Worm (Caenorhabditis elegans) whole organism, L3 larva: Measurements from ENCODE around the gene srxa-16.

Experiments used
- ama-1 ChIP-seq: fragments of 150-350 bp; optimal IDR thresholded peaks from 2 replicates; lab custom pipeline; 2018
- ceh-82 ChIP-seq: fragments of 150-350 bp; optimal IDR thresholded peaks from 2 replicates; lab custom pipeline; 2014; ENCODE audit warnings: missing biosample characterization, missing genetic modification characterization
- nhr-23 ChIP-seq: fragments of 150-350 bp; optimal IDR thresholded peaks from 2 replicates; lab custom pipeline; 2014; ENCODE audit warnings: missing biosample characterization, missing genetic modification reagents, missing genetic modification characterization
- nhr-237 ChIP-seq: fragments of 150-350 bp; optimal IDR thresholded peaks from 2 replicates; lab custom pipeline; 2014; ENCODE audit warnings: missing biosample characterization, missing genetic modification characterization
- ztf-11 ChIP-seq: fragments of 150-350 bp; optimal IDR thresholded peaks from 2 replicates; lab custom pipeline; 2014; ENCODE audit warnings: missing biosample characterization, missing genetic modification characterization
- ztf-4 ChIP-seq: fragments of 150-350 bp; optimal IDR thresholded peaks from 2 replicates; lab custom pipeline; 2014; ENCODE audit warnings: missing biosample characterization, missing genetic modification characterization

DNA sequence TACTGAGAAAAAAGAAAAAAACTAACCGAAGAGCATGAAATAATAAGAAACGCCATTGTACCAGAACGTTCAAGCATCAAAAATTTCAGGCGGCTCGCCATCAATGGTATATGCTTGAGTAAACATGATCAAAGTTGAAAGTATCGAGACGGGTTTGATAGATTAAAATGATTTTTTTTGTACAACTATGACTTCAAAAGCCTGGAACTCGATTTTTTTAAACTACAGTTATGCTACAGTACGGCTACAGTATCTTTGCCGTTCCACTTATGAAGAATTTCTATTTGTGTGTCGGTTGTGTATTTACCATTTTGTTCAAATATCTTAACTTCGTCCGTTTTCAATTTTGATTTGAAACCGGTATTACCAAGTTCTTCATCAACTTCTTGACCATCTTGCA, 41.0 kb upstream of the srxa-16 start, which contains the start of gene str-97:
- no peak for TF ChIP-seq ztf-11 (tag; lab: Kevin White, UChicago)
- TF ChIP-seq nhr-237 (tag; lab: Kevin White, UChicago): no peak
- TF ChIP-seq ceh-82 (tag; lab: Kevin White, UChicago): no peak
- TF ChIP-seq ztf-4: no peak
- no peak for TF ChIP-seq ama-1 (lab: Kevin White, UChicago)
- no peak for TF ChIP-seq nhr-23
